Worm (Caenorhabditis elegans) whole organism, L2 larva: ENCODE data around the gene F26F4.2.

ENCODE experiments used
- R02D3.7 ChIP-seq: fragments of 150-350 bp; optimal IDR thresholded peaks from 2 replicates; lab custom pipeline; 2014; ENCODE audit warnings: missing biosample characterization, missing genetic modification characterization
- ZK546.5 ChIP-seq: sonication (generic microtip); optimal IDR thresholded peaks from 2 replicates; lab custom pipeline; 2017; ENCODE audit warnings: missing biosample characterization, missing genetic modification characterization
- ama-1 ChIP-seq: fragments of 150-350 bp; optimal IDR thresholded peaks from 2 replicates; lab custom pipeline; 2018; ENCODE audit warnings: inconsistent platforms
- elt-3 ChIP-seq: sonication (generic microtip); optimal IDR thresholded peaks from 2 replicates; lab custom pipeline; 2017; ENCODE audit warnings: missing biosample characterization, missing genetic modification characterization
- nhr-11 ChIP-seq: fragments of 150-350 bp; optimal IDR thresholded peaks from 2 replicates; lab custom pipeline; 2014; ENCODE audit warnings: missing biosample characterization, missing genetic modification characterization
- nhr-237 ChIP-seq: fragments of 150-350 bp; optimal IDR thresholded peaks from 2 replicates; lab custom pipeline; 2014; ENCODE audit warnings: missing biosample characterization, missing genetic modification characterization
- nhr-77 ChIP-seq: fragments of 150-350 bp; optimal IDR thresholded peaks from 2 replicates; lab custom pipeline; 2014; ENCODE audit warnings: missing biosample characterization, missing genetic modification characterization
- skn-1 ChIP-seq: sonication (generic microtip); optimal IDR thresholded peaks from 2 replicates; lab custom pipeline; 2017; ENCODE audit warnings: missing biosample characterization, missing genetic modification characterization
- snpc-4 ChIP-seq: fragments of 150-350 bp; optimal IDR thresholded peaks from 2 replicates; lab custom pipeline; 2014; ENCODE audit warnings: missing biosample characterization, missing genetic modification characterization
- ztf-4 ChIP-seq: fragments of 150-350 bp; optimal IDR thresholded peaks from 2 replicates; lab custom pipeline; 2014; ENCODE audit warnings: missing biosample characterization, missing genetic modification characterization

DNA sequence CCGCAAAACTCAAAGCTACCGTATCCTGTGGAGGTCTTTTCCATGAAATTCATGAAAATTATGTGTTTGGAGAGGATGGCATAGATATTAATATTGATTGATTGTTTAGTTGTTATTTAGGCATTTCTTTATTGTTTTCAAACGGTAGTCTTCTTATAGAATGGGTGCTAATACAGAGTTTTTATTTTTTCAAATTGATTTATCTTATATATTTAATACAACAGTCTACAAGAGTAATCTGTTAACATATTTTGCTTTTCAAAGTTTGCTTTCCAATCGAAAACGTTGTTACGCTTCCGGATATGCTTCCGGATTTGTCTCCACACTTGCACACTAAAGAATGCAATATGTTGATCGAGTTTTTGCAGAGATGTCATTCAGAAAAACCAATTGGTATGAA is 44.3 kb upstream of the F26F4.2 start, which contains the start of gene C35D10.17:
- TF ChIP-seq nhr-77 (tag; lab: Kevin White, UChicago): no peak
- TF ChIP-seq skn-1 (tag; lab: Kevin White, UChicago): no peak
- no peak for TF ChIP-seq ZK546.5 (tag; lab: Kevin White, UChicago)
- TF ChIP-seq elt-3 (tag; lab: Kevin White, UChicago): no peak
- no peak for TF ChIP-seq nhr-11 (tag; lab: Kevin White, UChicago)
- TF ChIP-seq ama-1: no peak
- no peak for TF ChIP-seq R02D3.7 (tag; lab: Kevin White, UChicago)
- TF ChIP-seq snpc-4 (tag; lab: Kevin White, UChicago): no peak
- no peak for TF ChIP-seq nhr-237 (tag; lab: Kevin White, UChicago)
- TF ChIP-seq ztf-4 (tag; lab: Kevin White, UChicago): no peak
